Worm (Caenorhabditis elegans) whole organism, L2 larva: ENCODE results near the gene nhr-243.

Experiments used
- R02D3.7 ChIP-seq: fragments of 150-350 bp; optimal IDR thresholded peaks from 2 replicates; lab custom pipeline; 2014; ENCODE audit warnings: missing biosample characterization, missing genetic modification characterization
- elt-1 ChIP-seq: fragments of 150-350 bp; optimal IDR thresholded peaks from 2 replicates; lab custom pipeline; 2014; ENCODE audit warnings: missing biosample characterization, missing genetic modification characterization
- lin-13 ChIP-seq: fragments of 150-350 bp; optimal IDR thresholded peaks from 2 replicates; lab custom pipeline; 2014; ENCODE audit warnings: missing biosample characterization, missing genetic modification reagents, missing genetic modification characterization
- nhr-25 ChIP-seq: fragments of 150-350 bp; sonication (generic microtip); optimal IDR thresholded peaks from 3 replicates; lab custom pipeline; 2014; ENCODE audit warnings: missing biosample characterization, missing genetic modification characterization
- snpc-4 ChIP-seq: fragments of 150-350 bp; optimal IDR thresholded peaks from 2 replicates; lab custom pipeline; 2014; ENCODE audit warnings: missing biosample characterization, missing genetic modification characterization
- unc-55 ChIP-seq: fragments of 150-350 bp; sonication (generic microtip); optimal IDR thresholded peaks from 3 replicates; lab custom pipeline; 2014; ENCODE audit warnings: missing biosample characterization, missing genetic modification reagents, missing genetic modification characterization
- ztf-11 ChIP-seq: sonication (generic microtip); optimal IDR thresholded peaks from 2 replicates; lab custom pipeline; 2017; ENCODE audit warnings: missing biosample characterization, missing genetic modification characterization

ce11 chrV:18873833-18874232 is 26.5 kb downstream of the nhr-243 start, which contains the start of gene ceh-51:
- TF ChIP-seq unc-55 (GFP tag; lab: Kevin White, UChicago) (no peak), snpc-4 (no peak), R02D3.7 (no peak), lin-13 (GFP tag; lab: Kevin White, UChicago) (no peak), elt-1 (no peak), ztf-11 (tag; lab: Kevin White, UChicago) (no peak), nhr-25 (tag; lab: Kevin White, UChicago) (no peak)
